Worm (Caenorhabditis elegans): ENCODE data around the gene Y113G7C.1.
"Not testable (repeated sequence)": the region's sequence is repeated elsewhere in the genome, so short reads cannot be mapped to it uniquely, and the experiment has no call there.

The Y113G7C.1 gene

ce11 chrV:20294388-20294787, 23.2 kb upstream of the Y113G7C.1 start, which contains the start of gene clec-261:
Gene clec-261, minus strand, starts transcription at chrV:20294488.
- TF ChIP-seq unc-39 (tag; optimal IDR thresholded peaks at IDR 0.05) = no peak
- TF ChIP-seq M03D4.4 (tag; optimal IDR thresholded peaks at IDR 0.05) = no peak
- TF ChIP-seq ztf-11 (tag; optimal IDR thresholded peaks at IDR 0.05) = no peak
- TF ChIP-seq flh-1 (GFP tag; optimal IDR thresholded peaks at IDR 0.05) = no peak
- TF ChIP-seq ceh-39 (tag; optimal IDR thresholded peaks at IDR 0.05) = no peak
- no peak for TF ChIP-seq elt-3 (tag; optimal IDR thresholded peaks at IDR 0.05)
- TF ChIP-seq mls-2 (tag; optimal IDR thresholded peaks at IDR 0.05) = no peak
- TF ChIP-seq bed-3 (GFP tag; optimal IDR thresholded peaks at IDR 0.05) = no peak
- no peak for TF ChIP-seq unc-120 (tag; optimal IDR thresholded peaks at IDR 0.05; ENCODE audit: poor library complexity, severe bottlenecking)
- TF ChIP-seq ham-2 (GFP tag; optimal IDR thresholded peaks at IDR 0.05) = no peak
- no peak for TF ChIP-seq blmp-1 (tag; optimal IDR thresholded peaks at IDR 0.05)
- TF ChIP-seq nhr-2 (tag; optimal IDR thresholded peaks at IDR 0.05) = no peak
- TF ChIP-seq lsy-2 (tag; optimal IDR thresholded peaks at IDR 0.05) = no peak
- no peak for TF ChIP-seq mab-5 (tag; optimal IDR thresholded peaks at IDR 0.05)
- no peak for TF ChIP-seq cnd-1 (tag; optimal IDR thresholded peaks at IDR 0.05)
- no peak for TF ChIP-seq nhr-28 (tag; optimal IDR thresholded peaks at IDR 0.05)
- TF ChIP-seq lin-13 (tag; optimal IDR thresholded peaks at IDR 0.05) = no peak
- TF ChIP-seq pha-4 (tag; optimal IDR thresholded peaks at IDR 0.05) = no peak

- TF ChIP-seq ham-2 (GFP tag; optimal IDR thresholded peaks at IDR 0.05) = no peak
- TF ChIP-seq lsy-2 (tag; optimal IDR thresholded peaks at IDR 0.05) = no peak
- no peak for TF ChIP-seq drap-1 (GFP tag; optimal IDR thresholded peaks at IDR 0.05)
- TF ChIP-seq M03D4.4 (tag; optimal IDR thresholded peaks at IDR 0.05) = no peak
- TF ChIP-seq mls-2 (tag; optimal IDR thresholded peaks at IDR 0.05) = no peak
- TF ChIP-seq tbx-8 (GFP tag; optimal IDR thresholded peaks at IDR 0.05) = no peak
- TF ChIP-seq zip-8 (tag; optimal IDR thresholded peaks at IDR 0.05) = no peak
Observed at ce11 chrV:20297650-20298049, 19.9 kb upstream of the Y113G7C.1 start, which contains the start of gene ZC15.5. Gene ZC15.5, plus strand, starts transcription at chrV:20297950.

- TF ChIP-seq ceh-43 (GFP tag; optimal IDR thresholded peaks at IDR 0.05); elt-3 (tag; optimal IDR thresholded peaks at IDR 0.05); pha-4 (tag; optimal IDR thresholded peaks at IDR 0.05): not testable (repeated sequence)
Observed at ce11 chrV:20303288-20303687, 14.3 kb upstream of the Y113G7C.1 start, which contains the start of gene ZC15.3. Gene ZC15.3, plus strand, starts transcription at chrV:20303588.

ce11 chrV:20305803-20306202, 11.7 kb upstream of the Y113G7C.1 start, which contains the start of gene ZC15.1:
Gene ZC15.1, plus strand, starts transcription at chrV:20306103.
- TF ChIP-seq nhr-2 (tag; optimal IDR thresholded peaks at IDR 0.05) = no peak
- TF ChIP-seq ces-1 (GFP tag; optimal IDR thresholded peaks at IDR 0.05) = no peak
- no peak for TF ChIP-seq sptf-1 (tag; optimal IDR thresholded peaks at IDR 0.05)
- TF ChIP-seq zip-8 (tag; optimal IDR thresholded peaks at IDR 0.05) = no peak
- no peak for TF ChIP-seq pha-4 (tag; optimal IDR thresholded peaks at IDR 0.05)
- no peak for TF ChIP-seq sem-2 (GFP tag; optimal IDR thresholded peaks at IDR 0.05)
- TF ChIP-seq mep-1 (tag; optimal IDR thresholded peaks at IDR 0.05) = no peak
- TF ChIP-seq ztf-11 (tag; optimal IDR thresholded peaks at IDR 0.05) = no peak
- no peak for TF ChIP-seq M03D4.4 (tag; optimal IDR thresholded peaks at IDR 0.05)
- no peak for TF ChIP-seq ceh-43 (GFP tag; optimal IDR thresholded peaks at IDR 0.05)
- TF ChIP-seq nhr-76 (tag; optimal IDR thresholded peaks at IDR 0.05) = no peak
- TF ChIP-seq drap-1 (GFP tag; optimal IDR thresholded peaks at IDR 0.05) = no peak

- no peak for TF ChIP-seq nhr-28 (tag; optimal IDR thresholded peaks at IDR 0.05)
Observed at ce11 chrV:20310575-20310974, 7.0 kb upstream of the Y113G7C.1 start, which contains the start of gene ZC15.10. Gene ZC15.10, plus strand, starts transcription at chrV:20310736.

ce11 chrV:20311519-20311918, 6.0 kb upstream of the Y113G7C.1 start, which contains the start of gene clec-262:
Gene clec-262, plus strand, starts transcription at chrV:20311819.
- no peak for TF ChIP-seq ham-2 (GFP tag; optimal IDR thresholded peaks at IDR 0.05)
- TF ChIP-seq cnd-1 (tag; optimal IDR thresholded peaks at IDR 0.05) = no peak
- TF ChIP-seq unc-62 (GFP tag; optimal IDR thresholded peaks at IDR 0.05) = no peak
- TF ChIP-seq sem-2 (GFP tag; optimal IDR thresholded peaks at IDR 0.05) = no peak
- no peak for TF ChIP-seq mls-2 (tag; optimal IDR thresholded peaks at IDR 0.05)
- TF ChIP-seq pha-4 (tag; optimal IDR thresholded peaks at IDR 0.05) = no peak
- TF ChIP-seq M03D4.4 (tag; optimal IDR thresholded peaks at IDR 0.05) = no peak

Measured in whole organism, mixed stage, embryonic.